Worm (Caenorhabditis elegans) whole organism, young adult: ENCODE measurements around the gene C10G8.3.

Experiments
- ama-1 ChIP-seq, 3 experiments: fragments of 150-350 bp in 1 of 3; sonication (generic microtip) in 2 of 3; optimal IDR thresholded peaks; 2 replicates each; lab custom pipeline; 2014 to 2018; ENCODE audit warnings: missing biosample characterization in 2 of 3, missing genetic modification characterization in 2 of 3, missing genetic modification reagents in 2 of 3
- egrh-3 ChIP-seq: fragments of 200-800 bp; sonication (Bioruptor generic); IDR thresholded peaks from 2 replicates; pipeline ENCODE4 v1.3.6; 2022; ENCODE audit warnings: missing genetic modification reagents, missing genetic modification characterization, missing compliant biosample characterization
- rcor-1 ChIP-seq: fragments of 200-800 bp; sonication (Bioruptor generic); IDR thresholded peaks from 2 replicates; pipeline ENCODE4 v1.3.6; 2022; ENCODE audit warnings: missing genetic modification reagents, missing genetic modification characterization, missing compliant biosample characterization
- snpc-3.4 ChIP-seq: sonication (generic microtip); optimal IDR thresholded peaks from 2 replicates; lab custom pipeline; 2017; ENCODE audit warnings: missing genetic modification characterization, mild to moderate bottlenecking, missing compliant biosample characterization, antibody characterized with exemption, moderate library complexity, missing genotype, missing genetic modification reagents

DNA sequence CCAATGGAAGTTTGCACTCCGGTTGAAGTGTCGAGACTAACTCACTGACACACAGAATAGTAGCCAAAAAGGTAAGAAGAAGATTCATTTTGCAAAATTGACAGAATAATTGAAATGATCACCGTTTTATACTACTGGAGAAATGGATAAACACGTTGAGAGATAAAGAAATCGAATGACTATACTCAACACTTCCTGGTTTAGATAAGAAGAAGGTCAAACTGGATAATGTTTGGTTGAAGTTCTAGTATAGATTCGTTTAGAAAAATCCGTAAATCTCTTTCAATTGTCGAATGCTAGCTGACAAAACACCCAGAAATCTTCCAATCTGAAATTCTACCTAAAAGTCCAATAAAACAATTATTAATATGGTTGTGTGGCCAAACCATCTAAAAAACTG lies 25.3 kb upstream of the C10G8.3 start, which contains the start of gene Y49G5A.1:
- no peak for TF ChIP-seq egrh-3 (GFP tag; lab: Robert Waterston, UW)
- TF ChIP-seq ama-1 (optimal IDR thresholded peaks at IDR 0.05; lab: Kevin White, UChicago) = no peak
- no peak for TF ChIP-seq ama-1 (GFP tag; optimal IDR thresholded peaks at IDR 0.05; lab: Kevin White, UChicago)
- TF ChIP-seq rcor-1 (GFP tag; lab: Robert Waterston, UW) = no peak
- TF ChIP-seq snpc-3.4 = no peak
